Fruit fly (Drosophila melanogaster): ENCODE results near the gene CG5004.

Gene CG5004

dm6 chrX:17129733-17130466 is 22.5 kb downstream of the CG5004 start (continued):
- TF ChIP-seq CG4360 (GFP tag; IDR thresholded peaks at IDR 0.05) (peak; percentile 25; the same call in 1 of the 2 replicates), Neu2 (GFP tag; optimal IDR thresholded peaks at IDR 0.05; ENCODE audit: borderline replicate concordance) (no peak), fd3F (GFP tag; optimal IDR thresholded peaks at IDR 0.05) (peak; percentile 69), Sin3A (optimal IDR thresholded peaks at IDR 0.05) (no peak), eve (GFP tag; optimal IDR thresholded peaks at IDR 0.05) (no peak), CG17359 (tag; optimal IDR thresholded peaks at IDR 0.05) (peak; percentile 92), CG14050 (GFP tag; IDR thresholded peaks at IDR 0.05) (peak; percentile 69; the same call in 2 of the 3 replicates), CG10209 (GFP tag; optimal IDR thresholded peaks at IDR 0.05) (peak; percentile 84), nerfin-1 (tag; optimal IDR thresholded peaks at IDR 0.05) (peak; percentile 64), Chrac-16 (GFP tag; optimal IDR thresholded peaks at IDR 0.05) (peak; percentile 49), CG2889 (GFP tag; IDR thresholded peaks at IDR 0.05) (peak; percentile 66; the same call in 2 of the 3 replicates), btn (GFP tag; optimal IDR thresholded peaks at IDR 0.05) (no peak), HLH3B (GFP tag; IDR thresholded peaks at IDR 0.05) (peak; percentile 82), Ets97D (GFP tag; optimal IDR thresholded peaks at IDR 0.05) (no peak), CG13296 (GFP tag; optimal IDR thresholded peaks at IDR 0.05) (peak; percentile 86), oc (tag; optimal IDR thresholded peaks at IDR 0.05) (no peak), CG2199 (GFP tag; IDR thresholded peaks at IDR 0.05) (0 out of 3 replicates have a peak, but pooled peaks have one; percentile 54), CG6272 (GFP tag; IDR thresholded peaks at IDR 0.05) (peak; percentile 56; the same call in 1 of the 2 replicates), fd96Cb (tag; optimal IDR thresholded peaks at IDR 0.05) (peak; percentile 80), Abd-B (GFP tag; optimal IDR thresholded peaks at IDR 0.05) (no peak), schlank (tag; optimal IDR thresholded peaks at IDR 0.05) (no peak), org-1 (GFP tag; optimal IDR thresholded peaks at IDR 0.05) (peak; percentile 64), CG9215 (GFP tag; IDR thresholded peaks at IDR 0.05) (peak; percentile 68), chn (GFP tag; optimal IDR thresholded peaks at IDR 0.05) (no peak), CG2129 (GFP tag; IDR thresholded peaks at IDR 0.05; ENCODE audit: partially characterized antibody) (no peak), pum (GFP tag; optimal IDR thresholded peaks at IDR 0.05) (no peak), sens (GFP tag) (peak; percentile 73), Lpt (GFP tag; optimal IDR thresholded peaks at IDR 0.05) (no peak), fd64A (GFP tag; optimal IDR thresholded peaks at IDR 0.05) (peak; percentile 4), CG16813 (GFP tag; IDR thresholded peaks at IDR 0.05; ENCODE audit: partially characterized antibody) (no peak), ato (GFP tag; IDR thresholded peaks at IDR 0.05; ENCODE audit: partially characterized antibody) (no peak), BEAF-32 (GFP tag; optimal IDR thresholded peaks at IDR 0.05) (no peak), Atf3 (GFP tag; optimal IDR thresholded peaks at IDR 0.05) (no peak), kay (GFP tag; optimal IDR thresholded peaks at IDR 0.05) (peak; percentile 55), Dp (GFP tag; optimal IDR thresholded peaks at IDR 0.05) (no peak), ind (GFP tag; optimal IDR thresholded peaks at IDR 0.05) (peak; percentile 69), CG4328 (GFP tag; optimal IDR thresholded peaks at IDR 0.05) (peak; percentile 75), CG1233 (GFP tag; optimal IDR thresholded peaks at IDR 0.05) (peak; percentile 76), sqz (GFP tag; optimal IDR thresholded peaks at IDR 0.05) (peak; percentile 68), CG18262 (tag; optimal IDR thresholded peaks at IDR 0.05) (peak; percentile 87), CG33557 (GFP tag; optimal IDR thresholded peaks at IDR 0.05) (peak; percentile 29), Lhr (GFP tag; optimal IDR thresholded peaks at IDR 0.05) (no peak), tx (GFP tag; optimal IDR thresholded peaks at IDR 0.05) (no peak), odd (GFP tag; optimal IDR thresholded peaks at IDR 0.05) (peak; percentile 72), luna (GFP tag; optimal IDR thresholded peaks at IDR 0.05) (no peak), CG32772 (GFP tag; IDR thresholded peaks at IDR 0.05) (peak; percentile 72), cad (GFP tag; optimal IDR thresholded peaks at IDR 0.05) (no peak), Doc2 (GFP tag; IDR thresholded peaks at IDR 0.05) (no peak), CG7556 (GFP tag; optimal IDR thresholded peaks at IDR 0.05) (peak; percentile 89), CG11456 (GFP tag; IDR thresholded peaks at IDR 0.05) (peak; percentile 70; the same call in 1 of the 3 replicates)

Data from whole organism, embryonic.